Worm (Caenorhabditis elegans): ENCODE data around the gene srv-27.

- TF ChIP-seq flt-1 (GFP tag; IDR thresholded peaks at IDR 0.05): no peak
- no peak for TF ChIP-seq ztf-23 (GFP tag; IDR thresholded peaks at IDR 0.05)
- no peak for TF ChIP-seq ztf-29 (GFP tag; IDR thresholded peaks at IDR 0.05)
- no peak for TF ChIP-seq cog-1 (tag; optimal IDR thresholded peaks at IDR 0.05)
- no peak for TF ChIP-seq klf-2 (GFP tag; conservative IDR thresholded peaks at IDR 0.05)
Observed at ce11 chrIV:6342431-6342830, 44.3 kb upstream of the srv-27 start, which contains the start of gene Y73B6BL.288.

Data from whole organism, midembryonic.